Fruit fly (Drosophila melanogaster) whole organism, pupa: Measurements from ENCODE around the gene sage.
A peak's percentile ranks its signal among the peaks of the same experiment; 100 is the strongest.

Experiments used
- CG10348 ChIP-seq: fragments of 200-800 bp; sonication (Bioruptor generic); IDR thresholded peaks from 2 replicates; pipeline ENCODE4 v1.3.6; 2022; ENCODE audit warnings: missing biosample characterization, missing genetic modification characterization
- CG12605 ChIP-seq: fragments of 200-800 bp; sonication (Bioruptor generic); IDR thresholded peaks from 2 replicates; pipeline ENCODE4 v1.3.6; 2022; ENCODE audit warnings: missing biosample characterization, missing genetic modification characterization
- CG15710 ChIP-seq: fragments of 200-800 bp; sonication (Bioruptor generic); optimal IDR thresholded peaks from 2 replicates; lab custom pipeline; 2018; ENCODE audit warnings: missing biosample characterization, mild to moderate bottlenecking, missing genetic modification characterization, moderate library complexity
- CG32121 ChIP-seq: fragments of 200-800 bp; sonication (Bioruptor generic); IDR thresholded peaks from 2 replicates; pipeline ENCODE4 v1.3.6; 2022; ENCODE audit warnings: missing biosample characterization, missing genetic modification characterization
- CG34367 ChIP-seq: fragments of 200-800 bp; sonication (Bioruptor generic); optimal IDR thresholded peaks from 2 replicates; lab custom pipeline; 2018; ENCODE audit warnings: missing biosample characterization, mild to moderate bottlenecking, missing genetic modification characterization
- CG4496 ChIP-seq: fragments of 200-800 bp; sonication (Bioruptor generic); IDR thresholded peaks from 3 replicates; pipeline ENCODE4 v1.3.6; 2022; ENCODE audit warnings: missing biosample characterization, missing genetic modification characterization
- Snoo ChIP-seq: fragments of 200-800 bp; sonication (Bioruptor generic); optimal IDR thresholded peaks from 3 replicates; lab custom pipeline; 2017; ENCODE audit warnings: missing biosample characterization, mild to moderate bottlenecking, missing genetic modification characterization, inconsistent platforms

DNA sequence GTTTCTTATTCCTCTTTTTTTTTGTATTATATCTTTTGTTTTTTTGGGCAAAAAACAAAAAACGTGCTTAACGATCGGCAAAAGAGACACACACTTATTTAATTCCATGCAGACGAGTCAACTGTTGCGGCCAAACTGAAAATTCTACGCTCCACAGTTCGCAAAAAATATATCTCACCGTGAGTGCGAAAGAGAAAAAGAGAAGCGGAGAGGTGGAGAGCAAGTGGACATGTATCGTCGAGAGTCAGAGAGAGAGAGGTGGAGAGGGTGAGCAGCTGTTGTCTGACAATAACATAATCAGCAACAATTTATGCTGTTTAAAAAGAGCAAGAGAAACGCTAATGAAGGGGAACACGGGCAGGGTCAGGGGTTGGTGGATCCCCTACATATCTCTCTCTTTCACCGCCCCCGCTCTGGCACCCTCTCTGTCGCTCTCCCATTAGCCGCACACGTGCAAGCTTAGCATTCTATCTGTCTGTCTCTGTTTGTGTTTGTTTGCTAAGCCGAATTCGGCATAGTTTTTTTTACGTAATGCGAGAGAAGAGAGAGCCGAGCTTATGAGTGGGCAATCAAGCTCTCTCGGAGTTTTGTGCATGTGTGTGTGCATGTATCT, 37.1 kb downstream of the sage start:
- TF ChIP-seq CG12605 (no peak), CG15710 (tag; lab: Kevin White, UChicago) (no peak), Snoo (tag; lab: Kevin White, UChicago) (no peak), CG10348 (GFP tag; lab: Robert Waterston, UW) (0 out of 2 replicates have a peak, but pooled peaks have one; percentile 6), CG34367 (tag; lab: Kevin White, UChicago) (no peak), CG32121 (GFP tag; lab: Robert Waterston, UW) (no peak), CG4496 (no peak)
